Worm (Caenorhabditis elegans) whole organism, midembryonic: ENCODE results near the gene add-2.
A peak's percentile ranks its signal among the peaks of the same experiment; 100 is the strongest.

Experiments used
- T22C8.4 ChIP-seq: fragments of 200-800 bp; sonication (Bioruptor generic); IDR thresholded peaks from 2 replicates; pipeline ENCODE4 v1.3.6; 2022; ENCODE audit warnings: missing genetic modification characterization, missing compliant biosample characterization
- cog-1 ChIP-seq: sonication (generic microtip); optimal IDR thresholded peaks from 2 replicates; lab custom pipeline; 2016; ENCODE audit warnings: missing genetic modification characterization, missing compliant biosample characterization
- flt-1 ChIP-seq: fragments of 200-800 bp; sonication (Bioruptor generic); IDR thresholded peaks from 2 replicates; pipeline ENCODE4 v1.3.6; 2022; ENCODE audit warnings: missing genetic modification characterization, missing compliant biosample characterization
- klf-2 ChIP-seq: fragments of 200-800 bp; sonication (Bioruptor generic); conservative IDR thresholded peaks from 2 replicates; pipeline ENCODE4 v1.3.6; 2022; ENCODE audit warnings: missing genetic modification reagents, missing genetic modification characterization, missing compliant biosample characterization
- med-1 ChIP-seq: sonication (generic microtip); optimal IDR thresholded peaks from 2 replicates; lab custom pipeline; 2017; ENCODE audit warnings: missing genetic modification characterization, mild to moderate bottlenecking, missing compliant biosample characterization, antibody characterized with exemption, missing genetic modification reagents; ENCODE audit not compliant: insufficient read depth
- ref-1 ChIP-seq: fragments of 200-800 bp; sonication (Bioruptor generic); conservative IDR thresholded peaks from 2 replicates; pipeline ENCODE4 v1.3.6; 2022; ENCODE audit warnings: missing genetic modification reagents, missing genetic modification characterization, missing compliant biosample characterization
- tab-1 ChIP-seq: fragments of 200-800 bp; sonication (Bioruptor generic); IDR thresholded peaks from 2 replicates; pipeline ENCODE4 v1.3.6; 2022; ENCODE audit warnings: missing genetic modification characterization, missing compliant biosample characterization
- ztf-23 ChIP-seq: fragments of 200-800 bp; sonication (Bioruptor generic); IDR thresholded peaks from 2 replicates; pipeline ENCODE4 v1.3.6; 2022; ENCODE audit warnings: missing genetic modification reagents, missing genetic modification characterization, missing compliant biosample characterization
- ztf-29 ChIP-seq: fragments of 200-800 bp; sonication (Bioruptor generic); IDR thresholded peaks from 2 replicates; pipeline ENCODE4 v1.3.6; 2022; ENCODE audit warnings: missing genetic modification reagents, missing genetic modification characterization, missing compliant biosample characterization

add-2 gene

DNA sequence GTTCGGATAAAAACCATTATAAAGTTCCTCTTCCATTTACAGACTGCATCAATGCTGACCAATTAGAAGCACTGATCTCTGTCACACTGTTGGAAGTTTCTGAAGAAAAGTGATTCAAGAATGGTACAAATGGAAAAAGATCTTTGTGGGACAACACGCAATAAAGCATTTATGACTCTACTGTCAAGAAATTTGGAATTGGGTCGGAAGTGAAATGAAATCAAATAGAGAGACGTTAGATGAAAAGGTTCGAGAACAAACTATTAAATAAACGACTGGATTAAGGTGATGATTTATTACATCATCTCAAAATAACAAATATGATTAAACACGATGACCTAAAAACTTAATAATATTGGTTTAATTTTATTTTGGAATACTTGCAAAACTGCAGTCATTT is 6.7 kb downstream of the add-2 start, which contains the start of gene F57F5.3:
TSS of gene F57F5.3 (minus strand) at position 101 of the 400 bp plus-strand sequence.
- TF ChIP-seq T22C8.4 = no peak
- no peak for TF ChIP-seq cog-1 (tag; lab: Kevin White, UChicago)
- no peak for TF ChIP-seq flt-1 (GFP tag; lab: Robert Waterston, UW)
- TF ChIP-seq tab-1 (GFP tag; lab: Robert Waterston, UW) = no peak
- no peak for TF ChIP-seq klf-2 (GFP tag; lab: Robert Waterston, UW)
- TF ChIP-seq med-1 (GFP tag; lab: Kevin White, UChicago) = no peak
- TF ChIP-seq ref-1 (GFP tag; lab: Robert Waterston, UW) = no peak
- TF ChIP-seq ztf-29 (GFP tag; lab: Robert Waterston, UW) = no peak
- TF ChIP-seq ztf-23 (GFP tag; lab: Robert Waterston, UW) = no peak

DNA sequence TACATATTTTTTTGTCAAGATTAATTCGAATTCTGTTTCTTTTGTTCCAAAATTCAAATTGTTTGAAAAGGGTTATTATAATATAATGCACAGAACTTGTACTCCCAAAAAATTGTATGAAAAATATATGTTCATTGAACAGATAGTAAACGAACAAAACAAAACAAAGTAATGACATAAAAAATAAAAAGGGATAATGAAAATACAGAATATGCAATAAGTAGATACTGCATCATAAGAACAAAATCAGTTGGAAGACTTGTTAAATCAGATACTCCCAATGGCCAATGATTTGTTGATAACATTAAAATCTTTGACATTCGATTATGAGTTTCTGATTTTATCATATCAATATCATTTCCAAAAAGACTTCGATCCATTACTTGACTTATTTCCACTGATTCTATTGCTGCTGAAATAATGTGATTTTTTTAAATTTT is 8.7 kb downstream of the add-2 start:
- TF ChIP-seq klf-2 (GFP tag; lab: Robert Waterston, UW) = no peak
- TF ChIP-seq ref-1 (GFP tag; lab: Robert Waterston, UW) = no peak
- TF ChIP-seq cog-1 (tag; lab: Kevin White, UChicago) = no peak
- TF ChIP-seq tab-1 (GFP tag; lab: Robert Waterston, UW) = no peak
- TF ChIP-seq med-1 (GFP tag; lab: Kevin White, UChicago) = no peak
- TF ChIP-seq ztf-29 (GFP tag; lab: Robert Waterston, UW) = no peak
- no peak for TF ChIP-seq flt-1 (GFP tag; lab: Robert Waterston, UW)
- no peak for TF ChIP-seq ztf-23 (GFP tag; lab: Robert Waterston, UW)

DNA sequence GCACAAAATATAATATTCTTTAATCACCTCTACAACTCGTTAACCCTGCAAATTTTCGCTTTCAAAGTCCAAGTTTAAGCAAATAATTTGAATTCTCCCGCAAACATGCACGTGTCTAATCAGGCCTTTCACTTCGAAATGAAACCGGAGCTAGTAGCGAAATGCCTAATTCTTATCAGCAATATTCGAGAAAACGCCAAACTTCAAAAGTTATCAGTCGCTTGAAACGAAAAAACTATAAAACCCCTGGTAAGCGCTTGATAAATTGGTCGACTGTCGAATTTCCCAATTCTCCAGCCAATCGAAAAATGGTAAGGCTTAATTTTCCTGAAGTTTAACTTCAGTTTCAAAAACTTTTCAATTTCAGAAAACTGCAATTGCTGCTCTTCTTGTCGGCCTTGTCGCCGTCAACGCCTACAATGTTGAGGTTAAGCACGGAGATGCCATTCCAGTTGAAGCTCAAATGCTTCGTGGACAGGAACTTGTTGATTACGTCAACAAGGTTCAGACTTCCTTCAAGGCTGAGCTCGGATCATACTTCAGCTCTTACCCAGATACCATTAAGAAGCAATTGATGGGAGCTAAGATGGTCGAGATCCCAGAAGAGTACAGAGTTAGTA is 10.2 kb downstream of the add-2 start, which contains the start of gene cpr-9:
TSS of gene cpr-9 (plus strand) at position 188 of the 620 bp plus-strand sequence.
- TF ChIP-seq flt-1 (GFP tag; lab: Robert Waterston, UW) = no peak
- no peak for TF ChIP-seq ztf-29 (GFP tag; lab: Robert Waterston, UW)
- TF ChIP-seq med-1 (GFP tag; lab: Kevin White, UChicago) = no peak
- no peak for TF ChIP-seq tab-1 (GFP tag; lab: Robert Waterston, UW)
- TF ChIP-seq klf-2 (GFP tag; lab: Robert Waterston, UW) = no peak
- TF ChIP-seq cog-1 (tag; lab: Kevin White, UChicago) = no peak
- no peak for TF ChIP-seq T22C8.4
- no peak for TF ChIP-seq ztf-23 (GFP tag; lab: Robert Waterston, UW)
- TF ChIP-seq ref-1 (GFP tag; lab: Robert Waterston, UW) = no peak

ce11 chrV:12001747-12002456 is 11.3 kb downstream of the add-2 start, which contains the start of gene gcy-33:
TSS of gene gcy-33 (minus strand) at chrV:12001797.
- TF ChIP-seq ztf-29 (GFP tag; lab: Robert Waterston, UW) (peak; percentile 97), tab-1 (GFP tag; lab: Robert Waterston, UW) (peak; percentile 99), T22C8.4 (peak; percentile 96), cog-1 (tag; lab: Kevin White, UChicago) (peak; percentile 85), med-1 (GFP tag; lab: Kevin White, UChicago) (peak; percentile 88), flt-1 (GFP tag; lab: Robert Waterston, UW) (peak; percentile 98), ref-1 (GFP tag; lab: Robert Waterston, UW) (peak; percentile 97), klf-2 (GFP tag; lab: Robert Waterston, UW) (peak; percentile 97), ztf-23 (GFP tag; lab: Robert Waterston, UW) (peak; percentile 97)

DNA sequence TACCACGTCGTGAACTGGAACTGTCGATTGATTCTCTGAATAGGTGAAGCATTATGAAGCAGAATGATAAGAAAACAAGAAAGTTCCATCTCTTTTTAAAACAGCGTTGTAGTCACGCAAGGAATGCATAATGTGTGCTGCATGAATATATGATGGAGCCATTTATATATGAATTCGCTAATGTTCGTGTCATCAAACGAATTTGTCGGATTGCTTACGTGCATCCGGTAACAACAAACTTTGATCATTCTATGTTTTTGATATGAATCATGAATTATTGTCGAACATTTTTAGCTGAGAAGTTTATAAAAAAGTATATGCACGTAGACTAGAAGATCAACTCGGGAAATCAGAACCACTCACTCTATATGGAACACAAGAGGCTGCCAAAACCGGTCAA is 15.8 kb downstream of the add-2 start:
- TF ChIP-seq ztf-23 (GFP tag; lab: Robert Waterston, UW) (no peak), klf-2 (GFP tag; lab: Robert Waterston, UW) (no peak), ref-1 (GFP tag; lab: Robert Waterston, UW) (no peak), tab-1 (GFP tag; lab: Robert Waterston, UW) (no peak), med-1 (GFP tag; lab: Kevin White, UChicago) (no peak), cog-1 (tag; lab: Kevin White, UChicago) (no peak), ztf-29 (GFP tag; lab: Robert Waterston, UW) (no peak), T22C8.4 (no peak), flt-1 (GFP tag; lab: Robert Waterston, UW) (no peak)

DNA sequence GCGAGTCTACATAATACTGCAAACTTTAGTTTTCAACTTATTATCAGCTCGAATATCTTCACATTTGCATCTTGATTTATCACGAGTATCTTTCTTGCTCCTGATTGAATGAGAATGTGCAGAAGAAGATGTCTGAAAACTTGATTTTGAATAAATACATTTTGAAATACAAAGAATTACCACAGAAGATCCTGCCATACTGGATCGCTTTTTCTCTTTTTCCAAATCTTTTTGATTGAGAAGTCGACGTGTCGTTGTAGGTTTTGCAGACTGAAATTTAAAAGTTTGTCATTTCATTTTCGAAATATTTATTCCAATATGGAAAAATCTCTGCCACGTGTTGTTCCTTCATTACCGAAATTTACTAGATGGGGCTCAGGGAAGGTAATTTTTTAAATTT is 17.3 kb downstream of the add-2 start, which contains the start of gene C52E4.12:
TSS of gene C52E4.12 (plus strand) at position 301 of the 400 bp plus-strand sequence.
- TF ChIP-seq ztf-29 (GFP tag; lab: Robert Waterston, UW) (no peak), T22C8.4 (no peak), tab-1 (GFP tag; lab: Robert Waterston, UW) (no peak), ztf-23 (GFP tag; lab: Robert Waterston, UW) (no peak), ref-1 (GFP tag; lab: Robert Waterston, UW) (no peak)

DNA sequence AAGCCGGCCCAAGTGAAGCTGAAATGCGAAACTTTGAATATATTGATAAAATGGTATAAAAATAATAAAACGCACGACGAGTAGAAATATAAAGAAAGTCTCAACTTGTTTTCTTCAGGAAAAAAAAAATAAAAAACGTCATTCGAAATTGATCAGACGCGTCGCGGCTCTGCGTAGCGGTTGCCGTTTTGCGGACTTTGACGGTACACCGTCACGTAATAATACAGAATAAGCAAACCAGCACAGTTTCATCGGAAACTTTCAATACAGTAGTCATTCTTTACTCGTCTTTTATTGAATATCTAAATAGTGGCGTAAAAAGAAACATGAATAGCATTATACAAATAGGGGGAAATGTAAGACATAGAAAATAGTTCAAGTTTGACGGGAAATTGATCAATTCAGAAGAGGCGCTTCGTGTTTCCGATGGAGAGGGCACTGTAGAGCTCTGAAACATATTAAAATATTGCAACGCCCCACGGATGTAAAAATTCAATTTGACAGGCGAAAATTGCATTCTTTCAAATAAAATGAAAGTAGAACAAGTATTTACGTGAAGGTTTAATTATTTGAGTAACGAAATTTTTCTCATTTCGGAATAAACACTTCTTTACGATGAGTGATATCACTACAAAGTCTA is 19.4 kb downstream of the add-2 start, which contains the start of the genes cyl-1 and C52E4.7:
TSS of gene cyl-1 (minus strand) at position 18 of the 640 bp plus-strand sequence.
TSS of gene C52E4.7 (plus strand) at position 590 of the 640 bp plus-strand sequence.
- TF ChIP-seq flt-1 (GFP tag; lab: Robert Waterston, UW) = no peak
- TF ChIP-seq T22C8.4 = no peak
- no peak for TF ChIP-seq med-1 (GFP tag; lab: Kevin White, UChicago)
- no peak for TF ChIP-seq klf-2 (GFP tag; lab: Robert Waterston, UW)
- no peak for TF ChIP-seq ref-1 (GFP tag; lab: Robert Waterston, UW)
- no peak for TF ChIP-seq ztf-23 (GFP tag; lab: Robert Waterston, UW)
- TF ChIP-seq tab-1 (GFP tag; lab: Robert Waterston, UW) = no peak
- TF ChIP-seq ztf-29 (GFP tag; lab: Robert Waterston, UW) = no peak
- TF ChIP-seq cog-1 (tag; lab: Kevin White, UChicago) = no peak
